Worm (Caenorhabditis elegans) whole organism, L3 larva: ENCODE results near the gene hmt-1.

Source experiments
- R02D3.7 ChIP-seq: fragments of 150-350 bp; optimal IDR thresholded peaks from 2 replicates; lab custom pipeline; 2014; ENCODE audit warnings: missing biosample characterization, missing genetic modification characterization
- aly-2 ChIP-seq: fragments of 150-350 bp; optimal IDR thresholded peaks from 2 replicates; lab custom pipeline; 2014; ENCODE audit warnings: missing biosample characterization, missing genetic modification characterization
- daf-12 ChIP-seq: fragments of 150-350 bp; optimal IDR thresholded peaks from 2 replicates; lab custom pipeline; 2014; ENCODE audit warnings: missing biosample characterization, missing genetic modification reagents, missing genetic modification characterization
- elt-3 ChIP-seq, 3 experiments: fragments of 150-350 bp in 1 of 3; sonication (generic microtip) in 2 of 3; optimal IDR thresholded peaks; 2 replicates in 2 of 3; 4 replicates in 1 of 3; lab custom pipeline; 2014 to 2017; ENCODE audit warnings: missing biosample characterization in 3 of 3, missing genetic modification characterization in 3 of 3
- fos-1 ChIP-seq: fragments of 150-350 bp; optimal IDR thresholded peaks from 2 replicates; lab custom pipeline; 2014; ENCODE audit warnings: missing biosample characterization, missing genetic modification characterization
- mml-1 ChIP-seq: fragments of 150-350 bp; sonication (generic microtip); optimal IDR thresholded peaks from 3 replicates; lab custom pipeline; 2014; ENCODE audit warnings: missing biosample characterization, missing genetic modification characterization
- tbx-2 ChIP-seq: sonication (generic microtip); optimal IDR thresholded peaks from 2 replicates; lab custom pipeline; 2016; ENCODE audit warnings: mild to moderate bottlenecking, missing genetic modification characterization, missing compliant biosample characterization
- ztf-4 ChIP-seq: fragments of 150-350 bp; optimal IDR thresholded peaks from 2 replicates; lab custom pipeline; 2014; ENCODE audit warnings: missing biosample characterization, missing genetic modification characterization

DNA sequence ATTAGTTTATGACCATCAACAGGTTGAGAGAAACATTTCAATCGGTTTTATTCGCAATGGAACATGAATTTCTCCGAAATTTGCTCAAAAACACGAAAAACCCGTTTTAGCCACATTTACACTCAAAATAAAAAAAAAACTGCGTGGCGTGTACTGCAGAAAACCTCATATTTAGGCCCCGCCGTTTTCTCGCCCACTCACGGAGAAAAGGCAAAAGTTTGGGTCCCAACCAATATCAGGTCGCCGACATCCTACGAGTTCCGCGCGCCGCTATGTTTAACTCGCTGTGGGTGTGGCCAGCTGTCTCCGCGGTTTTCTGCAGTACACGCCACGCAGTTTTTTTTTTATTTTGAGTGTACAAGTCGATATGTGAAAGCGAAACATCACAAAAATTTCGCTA, 24.1 kb upstream of the hmt-1 start:
- TF ChIP-seq aly-2 (no peak), daf-12 (tag; lab: Kevin White, UChicago) (no peak), fos-1 (tag; lab: Kevin White, UChicago) (no peak), R02D3.7 (tag; lab: Kevin White, UChicago) (no peak), elt-3 (tag; optimal IDR thresholded peaks at IDR 0.05; lab: Kevin White, UChicago) (no peak), mml-1 (tag; lab: Kevin White, UChicago) (no peak), tbx-2 (no peak), ztf-4 (tag; lab: Kevin White, UChicago) (no peak)
